Fruit fly (Drosophila melanogaster) whole organism, embryonic: Measurements from ENCODE around the gene Muc96D.

Source experiments
- Abd-B ChIP-seq: fragments of 200-800 bp; sonication (Bioruptor generic); optimal IDR thresholded peaks from 2 replicates; lab custom pipeline; 2018; ENCODE audit warnings: missing biosample characterization, mild to moderate bottlenecking, missing genetic modification characterization, moderate library complexity
- Antp ChIP-seq: fragments of 200-800 bp; sonication (Bioruptor generic); optimal IDR thresholded peaks from 3 replicates; lab custom pipeline; 2016; ENCODE audit warnings: missing biosample characterization, missing genetic modification characterization
- Atf3 ChIP-seq: fragments of 200-800 bp; sonication (Bioruptor generic); optimal IDR thresholded peaks from 3 replicates; lab custom pipeline; 2016; ENCODE audit warnings: missing biosample characterization, missing genetic modification characterization
- Bteb2 ChIP-seq: fragments of 200-800 bp; sonication (Bioruptor generic); optimal IDR thresholded peaks from 2 replicates; lab custom pipeline; 2016; ENCODE audit warnings: missing biosample characterization, missing genetic modification characterization
- CG11456 ChIP-seq: fragments of 200-800 bp; sonication (Bioruptor generic); IDR thresholded peaks from 3 replicates; pipeline ENCODE4 v1.3.6; 2022; ENCODE audit warnings: missing biosample characterization, missing genetic modification characterization
- CG12071 ChIP-seq: fragments of 200-800 bp; sonication (Bioruptor generic); optimal IDR thresholded peaks from 3 replicates; lab custom pipeline; 2018; ENCODE audit warnings: missing biosample characterization, mild to moderate bottlenecking, missing genetic modification characterization
- CG13296 ChIP-seq: fragments of 200-800 bp; sonication (Bioruptor generic); optimal IDR thresholded peaks from 3 replicates; lab custom pipeline; 2018; ENCODE audit warnings: missing biosample characterization, mild to moderate bottlenecking, missing genetic modification characterization
- CG13424 ChIP-seq: fragments of 200-800 bp; sonication (Bioruptor generic); optimal IDR thresholded peaks from 2 replicates; lab custom pipeline; 2019; ENCODE audit warnings: missing biosample characterization, mild to moderate bottlenecking, missing genetic modification characterization, moderate library complexity
- CG15269 ChIP-seq: fragments of 200-800 bp; sonication (Bioruptor generic); optimal IDR thresholded peaks from 2 replicates; lab custom pipeline; 2018; ENCODE audit warnings: missing biosample characterization, mild to moderate bottlenecking, missing genetic modification characterization, moderate library complexity
- CG17568 ChIP-seq: fragments of 200-800 bp; sonication (Bioruptor generic); optimal IDR thresholded peaks from 2 replicates; lab custom pipeline; 2018; ENCODE audit warnings: missing biosample characterization, mild to moderate bottlenecking, missing genetic modification characterization, moderate library complexity
- CG18599 ChIP-seq: fragments of 200-800 bp; sonication (Bioruptor generic); optimal IDR thresholded peaks from 3 replicates; lab custom pipeline; 2017; ENCODE audit warnings: missing biosample characterization, missing genetic modification characterization, mild to moderate bottlenecking, moderate library complexity, missing genetic modification reagents
- CG3065 ChIP-seq: fragments of 200-800 bp; sonication (Bioruptor generic); optimal IDR thresholded peaks from 2 replicates; lab custom pipeline; 2016; ENCODE audit warnings: missing biosample characterization, missing genetic modification characterization
- CG31224 ChIP-seq: fragments of 200-800 bp; sonication (Bioruptor generic); IDR thresholded peaks from 2 replicates; pipeline ENCODE4 v1.3.6; 2022; ENCODE audit warnings: missing biosample characterization, missing genetic modification characterization
- CG31365 ChIP-seq: fragments of 200-800 bp; sonication (Bioruptor generic); optimal IDR thresholded peaks from 2 replicates; lab custom pipeline; 2018; ENCODE audit warnings: missing biosample characterization, mild to moderate bottlenecking, missing genetic modification characterization
- CG3163 ChIP-seq: fragments of 200-800 bp; sonication (Bioruptor generic); optimal IDR thresholded peaks from 3 replicates; lab custom pipeline; 2016; ENCODE audit warnings: missing biosample characterization, missing genetic modification characterization
- CG34376 ChIP-seq: fragments of 200-800 bp; sonication (Bioruptor generic); optimal IDR thresholded peaks from 2 replicates; lab custom pipeline; 2018; ENCODE audit warnings: missing biosample characterization, mild to moderate bottlenecking, missing genetic modification characterization
- CG4328 ChIP-seq: fragments of 200-800 bp; sonication (Bioruptor generic); optimal IDR thresholded peaks from 3 replicates; lab custom pipeline; 2017; ENCODE audit warnings: missing biosample characterization, missing genetic modification reagents, missing genetic modification characterization
- CG6854 ChIP-seq: fragments of 200-800 bp; sonication (Bioruptor generic); optimal IDR thresholded peaks from 3 replicates; lab custom pipeline; 2017; ENCODE audit warnings: missing biosample characterization, mild to moderate bottlenecking, missing genetic modification characterization
- CG7357 ChIP-seq: fragments of 200-800 bp; sonication (Bioruptor generic); IDR thresholded peaks from 3 replicates; pipeline ENCODE4 v1.3.6; 2022; ENCODE audit warnings: missing biosample characterization, missing genetic modification characterization
- CG7963 ChIP-seq: fragments of 200-800 bp; sonication (Bioruptor generic); IDR thresholded peaks from 3 replicates; pipeline ENCODE4 v1.3.6; 2022; ENCODE audit warnings: missing biosample characterization, missing genetic modification characterization; ENCODE audit not compliant: partially characterized antibody
- CG8290 ChIP-seq, 3 experiments: fragments of 200-800 bp; sonication (Bioruptor generic); optimal IDR thresholded peaks; 2 replicates each; lab custom pipeline; 2016 to 2019; ENCODE audit warnings: missing biosample characterization in 3 of 3, missing genetic modification characterization in 3 of 3, mild to moderate bottlenecking in 2 of 3, moderate library complexity in 1 of 3
- Dfd ChIP-seq, 2 experiments: fragments of >200 bp; optimal IDR thresholded peaks; 2 replicates each; lab custom pipeline; 2017; ENCODE audit warnings: missing biosample characterization in 2 of 2, missing genetic modification characterization in 2 of 2
- Hr39 ChIP-seq: fragments of >200 bp; optimal IDR thresholded peaks from 2 replicates; lab custom pipeline; 2017
- NC2α ChIP-seq: fragments of 200-800 bp; sonication (Bioruptor generic); optimal IDR thresholded peaks from 2 replicates; lab custom pipeline; 2016; ENCODE audit warnings: missing biosample characterization, missing genetic modification characterization
- Oli ChIP-seq: fragments of 200-800 bp; sonication (Bioruptor generic); optimal IDR thresholded peaks from 2 replicates; lab custom pipeline; 2018; ENCODE audit warnings: missing biosample characterization, mild to moderate bottlenecking, missing genetic modification characterization, moderate library complexity
- Rfx ChIP-seq: fragments of 200-800 bp; sonication (Bioruptor generic); IDR thresholded peaks from 2 replicates; pipeline ENCODE4 v1.3.6; 2022; ENCODE audit warnings: missing biosample characterization, missing genetic modification characterization
- Tbp ChIP-seq: fragments of >200 bp; optimal IDR thresholded peaks from 2 replicates; lab custom pipeline; 2018; ENCODE audit warnings: missing biosample characterization, missing genetic modification characterization
- Xbp1 ChIP-seq: fragments of 200-800 bp; sonication (Bioruptor generic); optimal IDR thresholded peaks from 3 replicates; lab custom pipeline; 2016; ENCODE audit warnings: missing biosample characterization, mild to moderate bottlenecking, missing genetic modification characterization
- abd-A ChIP-seq: fragments of 200-800 bp; sonication (Bioruptor generic); optimal IDR thresholded peaks from 3 replicates; lab custom pipeline; 2019; ENCODE audit warnings: missing biosample characterization, mild to moderate bottlenecking, missing genetic modification characterization, moderate library complexity
- amos ChIP-seq: fragments of 200-800 bp; sonication (Bioruptor generic); IDR thresholded peaks from 2 replicates; pipeline ENCODE4 v1.3.6; 2022; ENCODE audit warnings: missing biosample characterization, missing genetic modification characterization; ENCODE audit not compliant: partially characterized antibody
- ara ChIP-seq: fragments of 200-800 bp; sonication (Bioruptor generic); IDR thresholded peaks from 2 replicates; pipeline ENCODE4 v1.3.6; 2022; ENCODE audit warnings: missing biosample characterization, missing genetic modification characterization
- bowl ChIP-seq: fragments of 200-800 bp; sonication (Bioruptor generic); IDR thresholded peaks from 2 replicates; pipeline ENCODE4 v1.3.6; 2022; ENCODE audit warnings: missing biosample characterization, missing genetic modification characterization
- cas ChIP-seq: fragments of 200-800 bp; sonication (Bioruptor generic); IDR thresholded peaks from 2 replicates; pipeline ENCODE4 v1.3.6; 2022; ENCODE audit warnings: missing biosample characterization, missing genetic modification characterization
- crp ChIP-seq, 2 experiments: fragments of 200-800 bp; sonication (Bioruptor generic); optimal IDR thresholded peaks; 2 replicates in 1 of 2; 3 replicates in 1 of 2; lab custom pipeline; 2017; ENCODE audit warnings: missing biosample characterization in 2 of 2, missing genetic modification characterization in 2 of 2, mild to moderate bottlenecking in 1 of 2, moderate library complexity in 1 of 2
- cwo ChIP-seq: fragments of 200-800 bp; sonication (Bioruptor generic); optimal IDR thresholded peaks from 3 replicates; lab custom pipeline; 2017; ENCODE audit warnings: missing biosample characterization, missing genetic modification characterization, mild to moderate bottlenecking, moderate library complexity, missing genetic modification reagents
- da ChIP-seq: fragments of 200-800 bp; sonication (Bioruptor generic); optimal IDR thresholded peaks from 2 replicates; lab custom pipeline; 2016; ENCODE audit warnings: missing biosample characterization, missing genetic modification characterization
- hkb ChIP-seq, 2 experiments: fragments of 200-800 bp in 1 of 2; fragments of >200 bp in 1 of 2; sonication (Bioruptor generic) in 1 of 2; IDR thresholded peaks in 1 of 2; optimal IDR thresholded peaks in 1 of 2; 2 replicates each; pipeline versions ENCODE4 v1.3.6 to Lab custom; 2017 to 2022; ENCODE audit warnings: missing biosample characterization in 1 of 2, missing genetic modification characterization in 1 of 2
- ind ChIP-seq: fragments of 200-800 bp; sonication (Bioruptor generic); optimal IDR thresholded peaks from 3 replicates; lab custom pipeline; 2016; ENCODE audit warnings: missing biosample characterization, missing genetic modification characterization
- lola ChIP-seq, 3 experiments: fragments of >200 bp in 2 of 3; fragments of 200-800 bp in 1 of 3; sonication (Bioruptor generic) in 1 of 3; optimal IDR thresholded peaks; 2 replicates each; lab custom pipeline; 2017 to 2019; ENCODE audit warnings: missing biosample characterization in 3 of 3, missing genetic modification characterization in 3 of 3, mild to moderate bottlenecking in 1 of 3, moderate library complexity in 1 of 3
- p53 ChIP-seq: fragments of 200-800 bp; sonication (Bioruptor generic); optimal IDR thresholded peaks from 2 replicates; lab custom pipeline; 2016; ENCODE audit warnings: missing biosample characterization, missing genetic modification characterization
- pfk ChIP-seq: fragments of 200-800 bp; sonication (Bioruptor generic); optimal IDR thresholded peaks from 2 replicates; lab custom pipeline; 2018; ENCODE audit warnings: missing biosample characterization, mild to moderate bottlenecking, missing genetic modification characterization, moderate library complexity
- slou ChIP-seq: fragments of 200-800 bp; sonication (Bioruptor generic); optimal IDR thresholded peaks from 3 replicates; lab custom pipeline; 2016; ENCODE audit warnings: missing biosample characterization, missing genetic modification characterization

The Muc96D gene

dm6 chr3R:25388522-25388921 lies 11.9 kb downstream of the Muc96D start (continued):
- TF ChIP-seq CG34376 = no peak
- TF ChIP-seq amos = no peak
- 0 out of 3 replicates have a peak, but pooled peaks have one; percentile 23 for TF ChIP-seq CG7357 (GFP tag; lab: Robert Waterston, UW)
- no peak for TF ChIP-seq CG13424 (tag; lab: Kevin White, UChicago)
- TF ChIP-seq crp (GFP tag; optimal IDR thresholded peaks at IDR 0.05; lab: Kevin White, UChicago) = no peak
- TF ChIP-seq cwo = no peak
- TF ChIP-seq CG12071 (GFP tag; lab: Kevin White, UChicago) = no peak
- no peak for TF ChIP-seq da (GFP tag; lab: Kevin White, UChicago)
- no peak for TF ChIP-seq Bteb2 (GFP tag; lab: Kevin White, UChicago)
- no peak for TF ChIP-seq Xbp1 (GFP tag; lab: Kevin White, UChicago)
- no peak for TF ChIP-seq pfk (GFP tag; lab: Kevin White, UChicago)
- TF ChIP-seq CG15269 (tag; lab: Kevin White, UChicago) = peak; percentile 2
- TF ChIP-seq NC2α (GFP tag; lab: Kevin White, UChicago) = no peak
- TF ChIP-seq Abd-B = no peak
- TF ChIP-seq ind (GFP tag; lab: Kevin White, UChicago) = no peak
- no peak for TF ChIP-seq hkb (optimal IDR thresholded peaks at IDR 0.05; lab: Kevin White, UChicago)
- no peak for TF ChIP-seq hkb (GFP tag; IDR thresholded peaks at IDR 0.05; lab: Robert Waterston, UW)
- no peak for TF ChIP-seq CG17568 (GFP tag; lab: Kevin White, UChicago)
- no peak for TF ChIP-seq CG31224 (GFP tag; lab: Robert Waterston, UW)
- TF ChIP-seq Rfx (GFP tag; lab: Robert Waterston, UW) = 0 out of 2 replicates have a peak, but pooled peaks have one; percentile 21

- no peak for TF ChIP-seq Antp (GFP tag; lab: Kevin White, UChicago)
- TF ChIP-seq CG31365 (tag; lab: Kevin White, UChicago) = no peak
- no peak for TF ChIP-seq CG18599 (GFP tag; lab: Kevin White, UChicago)
- no peak for TF ChIP-seq CG3163
- no peak for TF ChIP-seq lola (GFP tag; optimal IDR thresholded peaks at IDR 0.05; lab: Kevin White, UChicago)
- TF ChIP-seq Oli (tag; lab: Kevin White, UChicago) = no peak
- no peak for TF ChIP-seq CG8290 (GFP tag; optimal IDR thresholded peaks at IDR 0.05; lab: Kevin White, UChicago)
- TF ChIP-seq CG8290 (tag; optimal IDR thresholded peaks at IDR 0.05; lab: Kevin White, UChicago) = no peak
- 0 out of 3 replicates have a peak, but pooled peaks have one; percentile 30 for TF ChIP-seq CG11456 (GFP tag; lab: Robert Waterston, UW)
- TF ChIP-seq bowl (GFP tag; lab: Robert Waterston, UW) = no peak
- peak; percentile 49 for TF ChIP-seq Hr39 (lab: Kevin White, UChicago)
- no peak for TF ChIP-seq ara (GFP tag; lab: Robert Waterston, UW)
- TF ChIP-seq cas (GFP tag; lab: Robert Waterston, UW) = no peak
Measured at dm6 chr3R:25384206-25384605, 16.2 kb downstream of the Muc96D start.

- no peak for TF ChIP-seq abd-A
- TF ChIP-seq Tbp (GFP tag; lab: Kevin White, UChicago) = no peak
- TF ChIP-seq CG7963 (GFP tag; lab: Robert Waterston, UW) = no peak
- TF ChIP-seq Dfd (GFP tag; optimal IDR thresholded peaks at IDR 0.05; lab: Kevin White, UChicago) = no peak
- no peak for TF ChIP-seq CG6854 (GFP tag; lab: Kevin White, UChicago)
- no peak for TF ChIP-seq Atf3 (GFP tag; lab: Kevin White, UChicago)
- TF ChIP-seq CG13296 (GFP tag; lab: Kevin White, UChicago) = no peak
- TF ChIP-seq slou (GFP tag; lab: Kevin White, UChicago) = no peak
- no peak for TF ChIP-seq p53
- TF ChIP-seq CG4328 (GFP tag; lab: Kevin White, UChicago) = no peak
- no peak for TF ChIP-seq CG3065 (GFP tag; lab: Kevin White, UChicago)
- TF ChIP-seq, all 482 proteins: peak for 0
Measured at dm6 chr3R:25383400-25383799, 17.0 kb downstream of the Muc96D start, which contains the start of gene CG31437. Gene CG31437, plus strand, starts transcription at chr3R:25383700.
